Worm (Caenorhabditis elegans) whole organism, young adult: Measurements from ENCODE around the gene nspg-6.

ENCODE experiments used
- Y56A3A.18 ChIP-seq: fragments of 200-800 bp; sonication (Bioruptor generic); IDR thresholded peaks from 2 replicates; pipeline ENCODE4 v1.3.6; 2022; ENCODE audit warnings: missing genetic modification reagents, missing genetic modification characterization, missing compliant biosample characterization
- athp-1 ChIP-seq: sonication (generic microtip); optimal IDR thresholded peaks from 2 replicates; lab custom pipeline; 2017; ENCODE audit warnings: mild to moderate bottlenecking, missing genetic modification characterization, missing compliant biosample characterization
- dpl-1 ChIP-seq: fragments of 150-350 bp; optimal IDR thresholded peaks from 2 replicates; lab custom pipeline; 2014; ENCODE audit warnings: missing biosample characterization, missing genetic modification reagents, missing genetic modification characterization
- ets-4 ChIP-seq: fragments of 200-800 bp; sonication (Bioruptor generic); optimal IDR thresholded peaks from 2 replicates; lab custom pipeline; 2018; ENCODE audit warnings: mild to moderate bottlenecking, missing genetic modification characterization, missing compliant biosample characterization
- hlh-26 ChIP-seq: fragments of 200-800 bp; sonication (Bioruptor generic); conservative IDR thresholded peaks from 2 replicates; pipeline ENCODE4 v1.3.6; 2022; ENCODE audit warnings: missing genetic modification reagents, missing genetic modification characterization, missing compliant biosample characterization
- lin-35 ChIP-seq, 3 experiments: fragments of 150-350 bp in 2 of 3; sonication (generic microtip) in 1 of 3; optimal IDR thresholded peaks; 2 replicates each; lab custom pipeline; 2014 to 2018; ENCODE audit warnings: missing biosample characterization in 3 of 3, missing genetic modification characterization in 3 of 3, missing genetic modification reagents in 3 of 3
- lir-1 ChIP-seq: fragments of 200-800 bp; sonication (Bioruptor generic); conservative IDR thresholded peaks from 2 replicates; pipeline ENCODE4 v1.3.6; 2022; ENCODE audit warnings: missing genetic modification reagents, missing genetic modification characterization, missing compliant biosample characterization

ce11 chrIII:7323331-7323730 is 8.6 kb upstream of the nspg-6 start:
- TF ChIP-seq hlh-26 (GFP tag; lab: Robert Waterston, UW) (no peak), lin-35 (GFP tag; optimal IDR thresholded peaks at IDR 0.05; lab: Kevin White, UChicago) (no peak), Y56A3A.18 (GFP tag; lab: Robert Waterston, UW) (no peak), athp-1 (no peak), lir-1 (GFP tag; lab: Robert Waterston, UW) (no peak), dpl-1 (GFP tag; lab: Kevin White, UChicago) (no peak), ets-4 (GFP tag; lab: Kevin White, UChicago) (no peak)
